Worm (Caenorhabditis elegans): ENCODE results near the gene C53A5.2.

DNA sequence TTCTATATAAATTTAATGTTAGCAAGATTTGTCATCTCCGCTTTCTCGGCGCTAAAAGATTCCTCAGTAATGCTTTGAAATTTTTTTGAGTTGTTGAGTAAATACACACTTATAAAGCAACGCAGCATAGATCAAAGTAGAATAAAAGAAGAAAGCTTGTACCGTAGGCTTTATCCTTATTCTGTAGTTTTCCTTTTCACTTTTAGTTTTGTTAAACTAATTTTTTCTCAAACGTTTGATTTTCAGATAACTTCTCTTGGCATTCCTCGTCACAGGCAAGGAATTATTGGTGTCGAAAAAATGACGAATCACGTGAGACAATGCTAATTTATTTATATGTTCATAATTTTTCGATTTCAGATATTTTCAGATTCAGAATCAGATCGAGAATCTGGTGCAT is 39.6 kb upstream of the C53A5.2 start, which contains the start of gene C53A5.11:
- TF ChIP-seq fax-1 (tag; optimal IDR thresholded peaks at IDR 0.05) (no peak), fkh-10 (GFP tag; optimal IDR thresholded peaks at IDR 0.05) (no peak), gmeb-2 (tag; optimal IDR thresholded peaks at IDR 0.05) (no peak), mec-3 (tag; optimal IDR thresholded peaks at IDR 0.05; ENCODE audit: borderline replicate concordance) (no peak), nhr-11 (tag; optimal IDR thresholded peaks at IDR 0.05) (no peak), ama-1 (optimal IDR thresholded peaks at IDR 0.05) (no peak), F13H6.1 (tag; optimal IDR thresholded peaks at IDR 0.05) (no peak), tbx-2 (tag; optimal IDR thresholded peaks at IDR 0.05) (no peak), ceh-30 (tag; optimal IDR thresholded peaks at IDR 0.05) (no peak), sox-4 (tag; optimal IDR thresholded peaks at IDR 0.05) (no peak), K09A11.1 (tag; optimal IDR thresholded peaks at IDR 0.05; ENCODE audit: insufficient read depth) (no peak), nfya-1 (tag; optimal IDR thresholded peaks at IDR 0.05) (no peak), C08G9.2 (tag; optimal IDR thresholded peaks at IDR 0.05) (no peak)
